Fruit fly (Drosophila melanogaster) whole organism, adult: ENCODE data around the gene betaNACtes1.

Experiments
- CG1620 ChIP-seq: fragments of 200-800 bp; sonication (Bioruptor generic); optimal IDR thresholded peaks from 2 replicates; lab custom pipeline; 2016; ENCODE audit warnings: missing biosample characterization, missing genetic modification characterization
- CG7045 ChIP-seq: fragments of 200-800 bp; sonication (Bioruptor generic); optimal IDR thresholded peaks from 2 replicates; lab custom pipeline; 2017; ENCODE audit warnings: missing biosample characterization, mild to moderate bottlenecking, missing genetic modification characterization
- bab1 ChIP-seq: fragments of 200-800 bp; sonication (Bioruptor generic); optimal IDR thresholded peaks from 3 replicates; lab custom pipeline; 2019; ENCODE audit warnings: missing biosample characterization, mild to moderate bottlenecking, missing genetic modification characterization, moderate library complexity

DNA sequence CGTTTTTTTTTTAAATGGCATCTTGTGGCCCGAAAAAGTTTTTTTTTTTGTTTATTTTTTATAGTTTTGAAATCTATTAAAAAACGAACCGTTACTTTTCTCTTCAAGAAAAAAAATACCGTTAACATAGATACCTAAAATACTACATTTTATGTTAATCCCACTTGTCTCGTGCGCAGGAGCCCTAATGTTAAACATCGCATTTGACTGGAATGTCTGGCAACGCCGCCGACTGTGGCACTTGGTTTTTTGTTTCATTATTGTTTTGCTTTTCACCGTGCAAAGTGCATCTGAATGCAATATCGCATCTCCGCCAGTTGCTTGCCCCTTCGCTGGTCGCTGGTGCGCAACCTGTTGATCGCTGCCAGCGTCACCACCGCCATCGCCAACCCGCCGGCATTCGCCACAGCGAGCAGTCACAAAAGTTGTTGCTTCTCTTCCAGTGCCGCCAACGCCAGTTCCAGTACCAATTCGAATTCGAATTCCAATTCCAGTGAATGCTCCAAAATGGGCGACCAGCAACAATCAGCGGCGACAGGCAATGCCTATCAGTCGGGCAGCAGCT lies 27.6 kb upstream of the betaNACtes1 start, which contains the start of gene CG11590:
- no peak for TF ChIP-seq CG1620
- peak; percentile 38 for TF ChIP-seq bab1
- no peak for TF ChIP-seq CG7045 (GFP tag; lab: Kevin White, UChicago)
